Fruit fly (Drosophila melanogaster) whole organism, embryonic: ENCODE results near the gene CG43439.
A peak's percentile ranks its signal among the peaks of the same experiment; 100 is the strongest.

Experiments
- Awh ChIP-seq: fragments of 200-800 bp; sonication (Bioruptor generic); IDR thresholded peaks from 2 replicates; pipeline ENCODE4, ENCODE4 v1.3.6; 2022; ENCODE audit warnings: missing biosample characterization, missing genetic modification characterization
- CG10565 ChIP-seq: fragments of 200-800 bp; sonication (Bioruptor generic); optimal IDR thresholded peaks from 3 replicates; lab custom pipeline; 2016; ENCODE audit warnings: missing biosample characterization, mild to moderate bottlenecking, missing genetic modification characterization
- CG11247 ChIP-seq: fragments of 200-800 bp; sonication (Bioruptor generic); IDR thresholded peaks from 2 replicates; pipeline ENCODE4 v1.3.6; 2022; ENCODE audit warnings: missing biosample characterization, missing genetic modification characterization
- CG12071 ChIP-seq: fragments of 200-800 bp; sonication (Bioruptor generic); optimal IDR thresholded peaks from 3 replicates; lab custom pipeline; 2018; ENCODE audit warnings: missing biosample characterization, mild to moderate bottlenecking, missing genetic modification characterization
- CG12659 ChIP-seq: fragments of 200-800 bp; sonication (Bioruptor generic); optimal IDR thresholded peaks from 3 replicates; lab custom pipeline; 2017; ENCODE audit warnings: mild to moderate bottlenecking, missing biosample characterization, missing genetic modification reagents, missing genetic modification characterization
- CG15011 ChIP-seq: fragments of 200-800 bp; sonication (Bioruptor generic); optimal IDR thresholded peaks from 3 replicates; lab custom pipeline; 2018; ENCODE audit warnings: missing biosample characterization, mild to moderate bottlenecking, missing genetic modification characterization
- CG15601 ChIP-seq: fragments of 200-800 bp; sonication (Bioruptor generic); optimal IDR thresholded peaks from 3 replicates; lab custom pipeline; 2019; ENCODE audit warnings: missing biosample characterization, mild to moderate bottlenecking, missing genetic modification characterization, moderate library complexity
- CG1602 ChIP-seq: fragments of 200-800 bp; sonication (Bioruptor generic); optimal IDR thresholded peaks from 3 replicates; lab custom pipeline; 2016; ENCODE audit warnings: missing biosample characterization, missing genetic modification characterization
- CG16815 ChIP-seq: fragments of 200-800 bp; sonication (Bioruptor generic); optimal IDR thresholded peaks from 3 replicates; lab custom pipeline; 2017; ENCODE audit warnings: missing biosample characterization, mild to moderate bottlenecking, missing genetic modification characterization
- CG17612 ChIP-seq: fragments of 200-800 bp; sonication (Bioruptor generic); IDR thresholded peaks from 2 replicates; pipeline ENCODE4 v1.3.6; 2022; ENCODE audit warnings: missing biosample characterization, missing genetic modification characterization
- CG1832 ChIP-seq: fragments of 200-800 bp; sonication (Bioruptor generic); optimal IDR thresholded peaks from 2 replicates; lab custom pipeline; 2017; ENCODE audit warnings: missing biosample characterization, mild to moderate bottlenecking, missing genetic modification characterization, inconsistent platforms
- CG2120 ChIP-seq: fragments of 200-800 bp; sonication (Bioruptor generic); optimal IDR thresholded peaks from 3 replicates; lab custom pipeline; 2016; ENCODE audit warnings: missing biosample characterization, missing genetic modification characterization
- CG2875 ChIP-seq: fragments of 200-800 bp; sonication (Bioruptor generic); optimal IDR thresholded peaks from 2 replicates; lab custom pipeline; 2017; ENCODE audit warnings: missing biosample characterization, mild to moderate bottlenecking, missing genetic modification characterization, missing genetic modification reagents
- CG30020 ChIP-seq: fragments of 200-800 bp; optimal IDR thresholded peaks from 2 replicates; lab custom pipeline; 2019; ENCODE audit warnings: missing biosample characterization, mild to moderate bottlenecking, missing genetic modification characterization, moderate library complexity
- CG30403 ChIP-seq: fragments of 200-800 bp; sonication (Bioruptor generic); optimal IDR thresholded peaks from 3 replicates; lab custom pipeline; 2016; ENCODE audit warnings: missing biosample characterization, missing genetic modification characterization
- CG4854 ChIP-seq: fragments of 200-800 bp; sonication (Bioruptor generic); optimal IDR thresholded peaks from 2 replicates; lab custom pipeline; 2016; ENCODE audit warnings: missing biosample characterization, missing genetic modification characterization, inconsistent platforms
- CG5245 ChIP-seq: fragments of 200-800 bp; sonication (Bioruptor generic); optimal IDR thresholded peaks from 3 replicates; lab custom pipeline; 2016; ENCODE audit warnings: missing biosample characterization, missing genetic modification characterization
- CG6854 ChIP-seq: fragments of 200-800 bp; sonication (Bioruptor generic); optimal IDR thresholded peaks from 3 replicates; lab custom pipeline; 2017; ENCODE audit warnings: missing biosample characterization, mild to moderate bottlenecking, missing genetic modification characterization
- Dek ChIP-seq: fragments of 200-800 bp; sonication (Bioruptor generic); optimal IDR thresholded peaks from 3 replicates; lab custom pipeline; 2019; ENCODE audit warnings: missing biosample characterization, mild to moderate bottlenecking, missing genetic modification characterization, moderate library complexity
- Dref ChIP-seq: fragments of 200-800 bp; sonication (Bioruptor generic); IDR thresholded peaks from 2 replicates; pipeline ENCODE4 v1.3.6; 2022; ENCODE audit warnings: missing biosample characterization, missing genetic modification characterization
- GATAe ChIP-seq: fragments of 200-800 bp; sonication (Bioruptor generic); conservative IDR thresholded peaks from 2 replicates; pipeline ENCODE4 v1.3.6; 2022; ENCODE audit warnings: missing biosample characterization, missing genetic modification characterization
- Gsc ChIP-seq: fragments of 200-800 bp; sonication (Bioruptor generic); IDR thresholded peaks from 2 replicates; pipeline ENCODE4 v1.3.6; 2022; ENCODE audit warnings: missing biosample characterization, missing genetic modification characterization
- HLH4C ChIP-seq: fragments of 200-800 bp; sonication (Bioruptor generic); IDR thresholded peaks from 3 replicates; pipeline ENCODE4 v1.3.6; 2022; ENCODE audit warnings: missing biosample characterization, missing genetic modification characterization; ENCODE audit not compliant: partially characterized antibody
- Hmr ChIP-seq: fragments of 200-800 bp; sonication (Bioruptor generic); optimal IDR thresholded peaks from 3 replicates; lab custom pipeline; 2017; ENCODE audit warnings: mild to moderate bottlenecking, missing biosample characterization, missing genetic modification reagents, missing genetic modification characterization
- Oli ChIP-seq: fragments of 200-800 bp; sonication (Bioruptor generic); optimal IDR thresholded peaks from 2 replicates; lab custom pipeline; 2018; ENCODE audit warnings: missing biosample characterization, mild to moderate bottlenecking, missing genetic modification characterization, moderate library complexity
- Ravus ChIP-seq: fragments of 200-800 bp; sonication (Bioruptor generic); IDR thresholded peaks from 2 replicates; pipeline ENCODE4 v1.3.6; 2022; ENCODE audit warnings: missing biosample characterization, missing genetic modification characterization
- Stat92E ChIP-seq, 3 experiments: fragments of >200 bp in 2 of 3; fragments of 200-800 bp in 1 of 3; sonication (Bioruptor generic) in 1 of 3; optimal IDR thresholded peaks; 2 replicates each; lab custom pipeline; 2017 to 2019; ENCODE audit warnings: missing biosample characterization in 3 of 3, missing genetic modification characterization in 3 of 3, mild to moderate bottlenecking in 1 of 3, moderate library complexity in 1 of 3
- abd-A ChIP-seq: fragments of 200-800 bp; sonication (Bioruptor generic); optimal IDR thresholded peaks from 3 replicates; lab custom pipeline; 2019; ENCODE audit warnings: missing biosample characterization, mild to moderate bottlenecking, missing genetic modification characterization, moderate library complexity
- amos ChIP-seq: fragments of 200-800 bp; sonication (Bioruptor generic); IDR thresholded peaks from 2 replicates; pipeline ENCODE4 v1.3.6; 2022; ENCODE audit warnings: missing biosample characterization, missing genetic modification characterization; ENCODE audit not compliant: partially characterized antibody
- bowl ChIP-seq: fragments of 200-800 bp; sonication (Bioruptor generic); IDR thresholded peaks from 2 replicates; pipeline ENCODE4 v1.3.6; 2022; ENCODE audit warnings: missing biosample characterization, missing genetic modification characterization
- chn ChIP-seq: fragments of 200-800 bp; sonication (Bioruptor generic); optimal IDR thresholded peaks from 2 replicates; lab custom pipeline; 2016; ENCODE audit warnings: missing biosample characterization, missing genetic modification characterization
- ci ChIP-seq: fragments of 200-800 bp; sonication (Bioruptor generic); IDR thresholded peaks from 3 replicates; pipeline ENCODE4 v1.3.6; 2022; ENCODE audit warnings: missing biosample characterization, missing genetic modification characterization
- dimm ChIP-seq: fragments of 200-800 bp; sonication (Bioruptor generic); IDR thresholded peaks from 2 replicates; pipeline ENCODE4 v1.3.6; 2022; ENCODE audit warnings: missing biosample characterization, missing genetic modification characterization
- dmrt11E ChIP-seq: fragments of 200-800 bp; sonication (Bioruptor generic); optimal IDR thresholded peaks from 3 replicates; lab custom pipeline; 2018; ENCODE audit warnings: missing biosample characterization, mild to moderate bottlenecking, missing genetic modification characterization, moderate library complexity
- en ChIP-seq: fragments of 200-800 bp; sonication (Bioruptor generic); optimal IDR thresholded peaks from 2 replicates; lab custom pipeline; 2016; ENCODE audit warnings: missing biosample characterization, missing genetic modification characterization
- gsb ChIP-seq: fragments of 200-800 bp; sonication (Bioruptor generic); IDR thresholded peaks from 2 replicates; pipeline ENCODE4 v1.3.6; 2022; ENCODE audit warnings: missing biosample characterization, missing genetic modification characterization
- kni ChIP-seq: fragments of 200-800 bp; sonication (Bioruptor generic); optimal IDR thresholded peaks from 3 replicates; lab custom pipeline; 2017; ENCODE audit warnings: mild to moderate bottlenecking, missing biosample characterization, missing genetic modification reagents, missing genetic modification characterization
- lbe ChIP-seq: fragments of 200-800 bp; sonication (Bioruptor generic); optimal IDR thresholded peaks from 2 replicates; lab custom pipeline; 2016; ENCODE audit warnings: missing biosample characterization, mild to moderate bottlenecking, missing genetic modification characterization
- mld ChIP-seq: fragments of 200-800 bp; sonication (Bioruptor generic); IDR thresholded peaks from 3 replicates; pipeline ENCODE4 v1.3.6; 2022; ENCODE audit warnings: missing biosample characterization, missing genetic modification characterization; ENCODE audit not compliant: partially characterized antibody
- nmo ChIP-seq: fragments of 200-800 bp; sonication (Bioruptor generic); optimal IDR thresholded peaks from 2 replicates; lab custom pipeline; 2018; ENCODE audit warnings: missing biosample characterization, mild to moderate bottlenecking, missing genetic modification characterization, moderate library complexity
- odd ChIP-seq: fragments of 200-800 bp; sonication (Bioruptor generic); optimal IDR thresholded peaks from 2 replicates; lab custom pipeline; 2017; ENCODE audit warnings: missing biosample characterization, mild to moderate bottlenecking, missing genetic modification characterization
- pan ChIP-seq, 4 experiments: fragments of >200 bp in 3 of 4; fragments of 200-800 bp in 1 of 4; sonication (Bioruptor generic) in 1 of 4; optimal IDR thresholded peaks in 3 of 4; IDR thresholded peaks in 1 of 4; 2 replicates each; pipeline versions ENCODE4 v1.3.6 to Lab custom; 2017 to 2022; ENCODE audit warnings: missing biosample characterization in 2 of 4, missing genetic modification characterization in 2 of 4, mixed read lengths in 1 of 4
- pnt ChIP-seq: fragments of 200-800 bp; sonication (Bioruptor generic); optimal IDR thresholded peaks from 3 replicates; lab custom pipeline; 2016; ENCODE audit warnings: missing biosample characterization, missing genetic modification characterization
- ranshi ChIP-seq: fragments of 200-800 bp; sonication (Bioruptor generic); IDR thresholded peaks from 2 replicates; pipeline ENCODE4 v1.3.6; 2022; ENCODE audit warnings: missing biosample characterization, missing genetic modification characterization
- slbo ChIP-seq: fragments of 200-800 bp; sonication (Bioruptor generic); IDR thresholded peaks from 2 replicates; pipeline ENCODE4 v1.3.6; 2022; ENCODE audit warnings: missing biosample characterization, missing genetic modification characterization
- tin ChIP-seq: fragments of 200-800 bp; sonication (Bioruptor generic); optimal IDR thresholded peaks from 3 replicates; lab custom pipeline; 2016; ENCODE audit warnings: missing biosample characterization, missing genetic modification characterization
- ttk ChIP-seq: fragments of 200-800 bp; sonication (Bioruptor generic); IDR thresholded peaks from 2 replicates; pipeline ENCODE4 v2.1.2; 2022; ENCODE audit warnings: missing biosample characterization, missing genetic modification characterization
- wek ChIP-seq: fragments of 200-800 bp; sonication (Bioruptor generic); optimal IDR thresholded peaks from 3 replicates; lab custom pipeline; 2018; ENCODE audit warnings: missing biosample characterization, mild to moderate bottlenecking, missing genetic modification characterization, moderate library complexity

CG43439 gene

DNA sequence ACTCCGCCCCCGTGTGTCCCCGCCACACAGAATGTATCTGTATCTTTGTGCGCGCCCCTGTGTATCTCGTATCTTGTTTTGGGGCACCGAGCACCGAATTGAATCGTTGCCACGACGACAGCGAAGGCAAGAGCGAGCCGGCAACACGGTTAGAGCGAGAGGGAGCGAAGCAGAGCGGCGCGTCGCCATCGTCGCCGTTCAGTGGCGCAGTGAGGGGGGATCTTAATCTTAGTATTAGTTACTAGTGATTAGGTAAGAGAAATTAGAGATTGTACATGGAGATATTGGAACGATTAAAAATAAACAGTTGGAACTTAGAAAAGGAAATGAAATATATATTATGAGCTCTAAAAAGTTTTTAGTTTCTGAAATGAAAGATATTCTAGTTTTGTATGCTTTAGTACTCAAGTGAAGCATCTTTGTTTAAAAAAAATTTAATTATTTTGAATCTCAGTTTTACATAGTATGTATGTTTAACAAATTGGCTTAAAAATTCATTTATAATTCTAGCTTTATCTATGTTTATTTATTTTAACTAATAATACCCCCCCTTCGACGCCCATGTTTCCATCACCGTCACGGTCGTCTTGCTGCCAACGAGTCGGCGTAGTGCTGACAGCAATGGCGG is 4.7 kb upstream of the CG43439 start (continued):
- TF ChIP-seq slbo (GFP tag; lab: Robert Waterston, UW) (peak; percentile 80), CG15011 (GFP tag; lab: Kevin White, UChicago) (peak; percentile 93), CG30020 (tag; lab: Kevin White, UChicago) (peak; percentile 75), Dref (GFP tag; lab: Robert Waterston, UW) (0 out of 2 replicates have a peak, but pooled peaks have one; percentile 27), GATAe (GFP tag; lab: Robert Waterston, UW) (peak; percentile 58; the same call in 1 of the 2 replicates), CG12659 (GFP tag; lab: Kevin White, UChicago) (peak; percentile 96), CG5245 (peak; percentile 53), en (GFP tag; lab: Kevin White, UChicago) (peak; percentile 3), Oli (tag; lab: Kevin White, UChicago) (peak; percentile 93), amos (no peak), lbe (GFP tag; lab: Kevin White, UChicago) (no peak), CG1832 (GFP tag; lab: Kevin White, UChicago) (peak; percentile 91), CG15601 (peak; percentile 86), Awh (GFP tag; lab: Robert Waterston, UW) (peak; percentile 46; the same call in 1 of the 2 replicates), Gsc (GFP tag; lab: Robert Waterston, UW) (peak; percentile 66; the same call in 1 of the 2 replicates), Stat92E (GFP tag; optimal IDR thresholded peaks at IDR 0.05; lab: Kevin White, UChicago) (peak in 1 of 3 experiments; percentile 33), tin (GFP tag; lab: Kevin White, UChicago) (peak; percentile 93), pnt (GFP tag; lab: Kevin White, UChicago) (peak; percentile 74), CG11247 (GFP tag; lab: Robert Waterston, UW) (peak; percentile 68), ranshi (GFP tag; lab: Robert Waterston, UW) (peak; percentile 83; the same call in 1 of the 2 replicates), wek (GFP tag; lab: Kevin White, UChicago) (no peak), Hmr (GFP tag; lab: Kevin White, UChicago) (peak; percentile 91), gsb (GFP tag; lab: Robert Waterston, UW) (peak; percentile 66; the same call in 1 of the 2 replicates), CG10565 (GFP tag; lab: Kevin White, UChicago) (peak; percentile 21), Dek (peak; percentile 83), pan (optimal IDR thresholded peaks at IDR 0.05; lab: Kevin White, UChicago) (no peak), pan (GFP tag; optimal IDR thresholded peaks at IDR 0.05 in 1 of 2, IDR thresholded peaks at IDR 0.05 in 1 of 2) (peak in 1 of 2 experiments; percentile 85), CG2875 (peak; percentile 85), ttk (GFP tag; lab: Robert Waterston, UW) (peak; percentile 77), nmo (GFP tag; lab: Kevin White, UChicago) (peak; percentile 96), CG12071 (GFP tag; lab: Kevin White, UChicago) (peak; percentile 52), Ravus (GFP tag; lab: Robert Waterston, UW) (peak; percentile 15; the same call in 1 of the 2 replicates), CG4854 (GFP tag; lab: Kevin White, UChicago) (peak; percentile 39), bowl (no peak), odd (GFP tag; lab: Kevin White, UChicago) (peak; percentile 94), abd-A (tag; lab: Kevin White, UChicago) (peak; percentile 20), CG2120 (GFP tag; lab: Kevin White, UChicago) (peak; percentile 78), CG16815 (GFP tag; lab: Kevin White, UChicago) (peak; percentile 92), mld (GFP tag; lab: Robert Waterston, UW) (no peak), kni (GFP tag; lab: Kevin White, UChicago) (peak; percentile 91), CG30403 (GFP tag; lab: Kevin White, UChicago) (peak; percentile 95), CG17612 (GFP tag; lab: Robert Waterston, UW) (peak; percentile 52; the same call in 1 of the 2 replicates), chn (GFP tag; lab: Kevin White, UChicago) (peak; percentile 56), CG6854 (GFP tag; lab: Kevin White, UChicago) (peak; percentile 89), HLH4C (GFP tag; lab: Robert Waterston, UW) (no peak), dimm (GFP tag; lab: Robert Waterston, UW) (0 out of 2 replicates have a peak, but pooled peaks have one; percentile 20), dmrt11E (peak; percentile 92), ci (GFP tag; lab: Robert Waterston, UW) (peak; percentile 54; the same call in 1 of the 3 replicates), CG1602 (GFP tag; lab: Kevin White, UChicago) (peak; percentile 87)
